Fruit fly (Drosophila melanogaster): ENCODE results near the gene CG43362.

The CG43362 gene

dm6 chr2L:18328737-18329136 lies 37.5 kb upstream of the CG43362 start (continued):
- TF ChIP-seq gce (GFP tag; IDR thresholded peaks at IDR 0.05) = peak; percentile 65; the same call in 1 of the 3 replicates
- TF ChIP-seq CG2875 (GFP tag; optimal IDR thresholded peaks at IDR 0.05) = peak; percentile 1
- no peak for TF ChIP-seq D19B (GFP tag; optimal IDR thresholded peaks at IDR 0.05)
- no peak for TF ChIP-seq CG3726 (GFP tag; IDR thresholded peaks at IDR 0.05)
- TF ChIP-seq CoRest (tag; optimal IDR thresholded peaks at IDR 0.05) = no peak
- no peak for TF ChIP-seq CG9215 (GFP tag; IDR thresholded peaks at IDR 0.05)
- peak; percentile 44; the same call in 1 of the 2 replicates for TF ChIP-seq CG32772 (GFP tag; IDR thresholded peaks at IDR 0.05)
- peak; percentile 79; the same call in 2 of the 3 replicates for TF ChIP-seq ci (GFP tag; IDR thresholded peaks at IDR 0.05)
- TF ChIP-seq CG11560 (tag; IDR thresholded peaks at IDR 0.05) = no peak
- no peak for TF ChIP-seq Fer2 (tag; optimal IDR thresholded peaks at IDR 0.05)
- TF ChIP-seq BtbVII (GFP tag; optimal IDR thresholded peaks at IDR 0.05) = no peak
- peak; percentile 33 for TF ChIP-seq PHDP (tag; optimal IDR thresholded peaks at IDR 0.05)
- TF ChIP-seq wdn (GFP tag; IDR thresholded peaks at IDR 0.05) = no peak
- no peak for TF ChIP-seq sna (GFP tag; IDR thresholded peaks at IDR 0.05; ENCODE audit: partially characterized antibody)
- TF ChIP-seq bsh (GFP tag; optimal IDR thresholded peaks at IDR 0.05) = peak in 1 of 2 experiments; percentile 65
- TF ChIP-seq ERR (GFP tag; optimal IDR thresholded peaks at IDR 0.05) = no peak
- peak; percentile 56 for TF ChIP-seq org-1 (GFP tag; optimal IDR thresholded peaks at IDR 0.05)
- no peak for TF ChIP-seq ara (GFP tag; IDR thresholded peaks at IDR 0.05)
- no peak for TF ChIP-seq CG13424 (tag; optimal IDR thresholded peaks at IDR 0.05)
- no peak for TF ChIP-seq mld (GFP tag; IDR thresholded peaks at IDR 0.05; ENCODE audit: partially characterized antibody)
- TF ChIP-seq Mad (GFP tag; optimal IDR thresholded peaks at IDR 0.05) = no peak
- TF ChIP-seq CG14667 (GFP tag; IDR thresholded peaks at IDR 0.05) = no peak; the same call in 1 of the 2 replicates
- TF ChIP-seq wek (GFP tag; optimal IDR thresholded peaks at IDR 0.05) = no peak
- TF ChIP-seq psq (GFP tag; optimal IDR thresholded peaks at IDR 0.05) = no peak
- TF ChIP-seq pb (GFP tag; optimal IDR thresholded peaks at IDR 0.05) = no peak
- peak; percentile 32 for TF ChIP-seq CG18262 (tag; optimal IDR thresholded peaks at IDR 0.05)
- no peak for TF ChIP-seq h (optimal IDR thresholded peaks at IDR 0.05)
- no peak for TF ChIP-seq mirr (GFP tag; optimal IDR thresholded peaks at IDR 0.05)
- TF ChIP-seq CG10979 (tag; optimal IDR thresholded peaks at IDR 0.05) = peak; percentile 16
- no peak for TF ChIP-seq CG7372 (GFP tag; IDR thresholded peaks at IDR 0.05)
- no peak for TF ChIP-seq Gsc (GFP tag; IDR thresholded peaks at IDR 0.05)
- TF ChIP-seq Bteb2 (GFP tag; optimal IDR thresholded peaks at IDR 0.05) = peak; percentile 23
- TF ChIP-seq peb (GFP tag; IDR thresholded peaks at IDR 0.05) = no peak
- TF ChIP-seq CG16813 (GFP tag; IDR thresholded peaks at IDR 0.05; ENCODE audit: partially characterized antibody) = no peak
- no peak for TF ChIP-seq CG16815 (GFP tag; optimal IDR thresholded peaks at IDR 0.05)
- no peak for TF ChIP-seq CG11696 (GFP tag; IDR thresholded peaks at IDR 0.05)
- TF ChIP-seq unc-4 (GFP tag; IDR thresholded peaks at IDR 0.05; ENCODE audit: partially characterized antibody) = no peak
- no peak for TF ChIP-seq btn (GFP tag; optimal IDR thresholded peaks at IDR 0.05)
- TF ChIP-seq CTCF (GFP tag; optimal IDR thresholded peaks at IDR 0.05) = no peak
- peak in 1 of 2 experiments; percentile 27 for TF ChIP-seq Pdp1 (GFP tag; optimal IDR thresholded peaks at IDR 0.05)
- 0 out of 3 replicates have a peak, but pooled peaks have one; percentile 6 for TF ChIP-seq CG7357 (GFP tag; IDR thresholded peaks at IDR 0.05)
- no peak for TF ChIP-seq abd-A (tag; optimal IDR thresholded peaks at IDR 0.05)
- no peak for TF ChIP-seq ham (GFP tag; IDR thresholded peaks at IDR 0.05)
- TF ChIP-seq maf-S (GFP tag; optimal IDR thresholded peaks at IDR 0.05) = no peak
- no peak for TF ChIP-seq CG6683 (GFP tag; optimal IDR thresholded peaks at IDR 0.05)
- no peak for TF ChIP-seq CG11723 (GFP tag; optimal IDR thresholded peaks at IDR 0.05)
- TF ChIP-seq CG13287 (GFP tag; IDR thresholded peaks at IDR 0.05; ENCODE audit: partially characterized antibody) = no peak
- 0 out of 3 replicates have a peak, but pooled peaks have one; percentile 44 for TF ChIP-seq CG2199 (GFP tag; IDR thresholded peaks at IDR 0.05)
- TF ChIP-seq CG10274 (GFP tag; optimal IDR thresholded peaks at IDR 0.05) = no peak
- TF ChIP-seq CG17385 (GFP tag; optimal IDR thresholded peaks at IDR 0.05) = peak; percentile 51
- TF ChIP-seq CG2116 (GFP tag; optimal IDR thresholded peaks at IDR 0.05) = no peak
- TF ChIP-seq knrl (GFP tag; IDR thresholded peaks at IDR 0.05; ENCODE audit: partially characterized antibody) = no peak
